Worm (Caenorhabditis elegans): Measurements from ENCODE around the gene R13H4.5.

ce11 chrV:11833319-11833718 is 27.2 kb upstream of the R13H4.5 start, which contains the start of gene pho-8:
- no peak for TF ChIP-seq klf-2 (GFP tag; conservative IDR thresholded peaks at IDR 0.05)
- no peak for TF ChIP-seq med-1 (GFP tag; optimal IDR thresholded peaks at IDR 0.05; ENCODE audit: insufficient read depth)
- TF ChIP-seq ref-1 (GFP tag; conservative IDR thresholded peaks at IDR 0.05) = no peak
- no peak for TF ChIP-seq flt-1 (GFP tag; IDR thresholded peaks at IDR 0.05)
- no peak for TF ChIP-seq ztf-23 (GFP tag; IDR thresholded peaks at IDR 0.05)
